Fruit fly (Drosophila melanogaster) Kc167 (cell line): ENCODE data around the gene Cdc27.

ENCODE experiments used
- Myc ChIP-seq: fragments of >200 bp; optimal IDR thresholded peaks from 2 replicates; lab custom pipeline; 2017; ENCODE audit warnings: missing external identifiers
- Sin3A ChIP-seq: fragments of >200 bp; optimal IDR thresholded peaks from 2 replicates; lab custom pipeline; 2018; ENCODE audit warnings: missing external identifiers
- h ChIP-seq: fragments of >200 bp; optimal IDR thresholded peaks from 3 replicates; lab custom pipeline; 2018; ENCODE audit warnings: missing external identifiers
- insv ChIP-seq: fragments of >200 bp; optimal IDR thresholded peaks from 3 replicates; lab custom pipeline; 2018; ENCODE audit warnings: missing external identifiers
- psq ChIP-seq: fragments of >200 bp; optimal IDR thresholded peaks from 2 replicates; lab custom pipeline; 2017; ENCODE audit warnings: missing external identifiers
- ttk ChIP-seq: sonication (Bioruptor generic); optimal IDR thresholded peaks from 2 replicates; lab custom pipeline; 2017; ENCODE audit warnings: missing external identifiers

DNA sequence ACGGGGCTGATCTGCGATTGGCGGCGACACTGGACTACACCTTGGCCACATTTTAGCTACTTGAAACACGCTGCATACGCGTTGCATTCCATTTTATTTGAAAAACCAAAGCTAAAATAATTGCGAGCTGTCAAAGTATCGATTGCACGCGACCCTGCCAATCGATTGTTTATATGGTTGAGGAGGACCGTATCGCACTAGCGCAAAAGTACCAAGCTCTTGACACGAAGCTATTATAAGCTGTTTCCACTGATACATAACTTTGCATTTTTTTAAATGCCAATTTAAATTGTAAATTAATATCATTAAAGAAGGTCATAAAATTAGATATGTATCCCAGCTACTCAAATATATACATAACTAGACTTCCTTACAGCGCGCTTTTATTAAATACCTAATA is at the start of gene Cdc27:
- TF ChIP-seq psq (lab: Kevin White, UChicago) (no peak), h (no peak), insv (lab: Kevin White, UChicago) (no peak), Sin3A (lab: Kevin White, UChicago) (no peak), ttk (no peak), Myc (lab: Kevin White, UChicago) (no peak)
